Worm (Caenorhabditis elegans) whole organism, young adult: Measurements from ENCODE around the gene F35C11.3.

ENCODE experiments used
- B0019.2 ChIP-seq: fragments of 200-800 bp; sonication (Bioruptor generic); conservative IDR thresholded peaks from 2 replicates; pipeline ENCODE4 v1.3.6; 2022; ENCODE audit warnings: missing genetic modification reagents, missing genetic modification characterization, missing compliant biosample characterization
- B0336.3 ChIP-seq: fragments of 200-800 bp; sonication (Bioruptor generic); IDR thresholded peaks from 2 replicates; pipeline ENCODE4 v1.3.6; 2022; ENCODE audit warnings: missing genetic modification characterization, missing compliant biosample characterization
- D2030.7 ChIP-seq: fragments of 200-800 bp; sonication (Bioruptor generic); IDR thresholded peaks from 2 replicates; pipeline ENCODE4 v1.3.6; 2022; ENCODE audit warnings: missing genetic modification reagents, missing genetic modification characterization, missing compliant biosample characterization
- F10E7.11 ChIP-seq: sonication (generic microtip); optimal IDR thresholded peaks from 2 replicates; lab custom pipeline; 2017; ENCODE audit warnings: mild to moderate bottlenecking, missing genetic modification characterization, moderate library complexity, missing compliant biosample characterization
- F57C9.4 ChIP-seq: sonication (generic microtip); optimal IDR thresholded peaks from 2 replicates; lab custom pipeline; 2017; ENCODE audit warnings: mild to moderate bottlenecking, missing genetic modification characterization, missing compliant biosample characterization
- T07F8.4 ChIP-seq: sonication (generic microtip); optimal IDR thresholded peaks from 2 replicates; lab custom pipeline; 2016; ENCODE audit warnings: mild to moderate bottlenecking, missing genetic modification characterization, moderate library complexity, missing compliant biosample characterization
- Y67H2A.10 ChIP-seq: fragments of 200-800 bp; sonication (Bioruptor generic); conservative IDR thresholded peaks from 2 replicates; pipeline ENCODE4 v1.3.6; 2022; ENCODE audit warnings: missing genetic modification reagents, missing genetic modification characterization, missing compliant biosample characterization
- Y79H2A.3 ChIP-seq: fragments of 200-800 bp; sonication (Bioruptor generic); conservative IDR thresholded peaks from 2 replicates; pipeline ENCODE4 v1.3.6; 2022; ENCODE audit warnings: missing genetic modification reagents, missing genetic modification characterization, missing compliant biosample characterization
- Y95B8A.8 ChIP-seq: fragments of 200-800 bp; sonication (Bioruptor generic); IDR thresholded peaks from 2 replicates; pipeline ENCODE4 v1.3.6; 2022; ENCODE audit warnings: missing genetic modification reagents, missing genetic modification characterization, missing compliant biosample characterization
- akir-1 ChIP-seq: fragments of 200-800 bp; sonication (Bioruptor generic); optimal IDR thresholded peaks from 2 replicates; lab custom pipeline; 2018; ENCODE audit warnings: mild to moderate bottlenecking, missing genetic modification characterization, moderate library complexity, missing compliant biosample characterization
- ama-1 ChIP-seq, 3 experiments: fragments of 150-350 bp in 1 of 3; sonication (generic microtip) in 2 of 3; optimal IDR thresholded peaks; 2 replicates each; lab custom pipeline; 2014 to 2018; ENCODE audit warnings: missing biosample characterization in 2 of 3, missing genetic modification characterization in 2 of 3, missing genetic modification reagents in 2 of 3
- aptf-3 ChIP-seq: fragments of 200-800 bp; sonication (Bioruptor generic); IDR thresholded peaks from 2 replicates; pipeline ENCODE4 v1.3.6; 2022; ENCODE audit warnings: missing genetic modification characterization, missing compliant biosample characterization
- atf-7 ChIP-seq: sonication (generic microtip); optimal IDR thresholded peaks from 2 replicates; lab custom pipeline; 2017; ENCODE audit warnings: mild to moderate bottlenecking, missing genetic modification characterization, missing compliant biosample characterization
- attf-5 ChIP-seq: fragments of 200-800 bp; sonication (Bioruptor generic); optimal IDR thresholded peaks from 2 replicates; lab custom pipeline; 2018; ENCODE audit warnings: mild to moderate bottlenecking, missing genetic modification characterization, missing compliant biosample characterization
- ccch-3 ChIP-seq: fragments of 200-800 bp; sonication (Bioruptor generic); optimal IDR thresholded peaks from 2 replicates; lab custom pipeline; 2018; ENCODE audit warnings: mild to moderate bottlenecking, missing genetic modification characterization, missing compliant biosample characterization
- cebp-2 ChIP-seq: fragments of 200-800 bp; sonication (Bioruptor generic); IDR thresholded peaks from 2 replicates; pipeline ENCODE4 v1.3.6; 2022; ENCODE audit warnings: missing genetic modification characterization, missing compliant biosample characterization
- ceh-91 ChIP-seq: fragments of 200-800 bp; sonication (Bioruptor generic); IDR thresholded peaks from 2 replicates; pipeline ENCODE4 v1.3.6; 2022; ENCODE audit warnings: missing genetic modification reagents, missing genetic modification characterization, missing compliant biosample characterization
- chd-7 ChIP-seq: sonication (generic microtip); optimal IDR thresholded peaks from 2 replicates; lab custom pipeline; 2016; ENCODE audit warnings: mild to moderate bottlenecking, missing genetic modification characterization, moderate library complexity, missing compliant biosample characterization
- die-1 ChIP-seq: sonication (generic microtip); optimal IDR thresholded peaks from 2 replicates; lab custom pipeline; 2016; ENCODE audit warnings: missing genotype, mild to moderate bottlenecking, missing genetic modification characterization, missing compliant biosample characterization
- dox-1 ChIP-seq: fragments of 200-800 bp; sonication (Bioruptor generic); IDR thresholded peaks from 2 replicates; pipeline ENCODE4 v1.3.6; 2022; ENCODE audit warnings: missing genetic modification reagents, missing genetic modification characterization, missing compliant biosample characterization
- dpl-1 ChIP-seq: fragments of 150-350 bp; optimal IDR thresholded peaks from 2 replicates; lab custom pipeline; 2014; ENCODE audit warnings: missing biosample characterization, missing genetic modification reagents, missing genetic modification characterization
- efl-1 ChIP-seq: fragments of 150-350 bp; optimal IDR thresholded peaks from 2 replicates; lab custom pipeline; 2014; ENCODE audit warnings: missing biosample characterization, missing genetic modification reagents, missing genetic modification characterization
- him-1 ChIP-seq: sonication (generic microtip); optimal IDR thresholded peaks from 2 replicates; lab custom pipeline; 2016; ENCODE audit warnings: missing genotype, missing genetic modification reagents, missing genetic modification characterization, missing compliant biosample characterization
- hmg-1.2 ChIP-seq: fragments of 200-800 bp; sonication (Bioruptor generic); IDR thresholded peaks from 2 replicates; pipeline ENCODE4 v1.3.6; 2022; ENCODE audit warnings: missing genetic modification reagents, missing genetic modification characterization, missing compliant biosample characterization
- lag-1 ChIP-seq: fragments of 200-800 bp; sonication (Bioruptor generic); IDR thresholded peaks from 2 replicates; pipeline ENCODE4 v1.3.6; 2022; ENCODE audit warnings: missing genetic modification reagents, missing genetic modification characterization, missing compliant biosample characterization
- let-526 ChIP-seq: fragments of 200-800 bp; sonication (Bioruptor generic); IDR thresholded peaks from 2 replicates; pipeline ENCODE4 v1.3.6; 2022; ENCODE audit warnings: missing genetic modification reagents, missing genetic modification characterization, missing compliant biosample characterization
- let-607 ChIP-seq, 2 experiments: fragments of 200-800 bp in 1 of 2; sonication (Bioruptor generic) in 1 of 2; sonication (generic microtip) in 1 of 2; optimal IDR thresholded peaks; 2 replicates each; lab custom pipeline; 2016 to 2018; ENCODE audit warnings: mild to moderate bottlenecking in 2 of 2, missing compliant biosample characterization in 2 of 2, missing genetic modification characterization in 2 of 2, moderate library complexity in 2 of 2, missing genotype in 1 of 2
- lsl-1 ChIP-seq: fragments of 200-800 bp; sonication (Bioruptor generic); optimal IDR thresholded peaks from 2 replicates; lab custom pipeline; 2018; ENCODE audit warnings: mild to moderate bottlenecking, missing genetic modification characterization, moderate library complexity, missing compliant biosample characterization
- madf-3 ChIP-seq: fragments of 200-800 bp; sonication (Bioruptor generic); IDR thresholded peaks from 2 replicates; pipeline ENCODE4 v1.3.6; 2022; ENCODE audit warnings: missing genetic modification reagents, missing genetic modification characterization, missing compliant biosample characterization
- madf-6 ChIP-seq: fragments of 200-800 bp; sonication (Bioruptor generic); IDR thresholded peaks from 2 replicates; pipeline ENCODE4 v1.3.6; 2022; ENCODE audit warnings: missing genetic modification reagents, missing genetic modification characterization, missing compliant biosample characterization
- madf-8 ChIP-seq: fragments of 200-800 bp; sonication (Bioruptor generic); conservative IDR thresholded peaks from 2 replicates; pipeline ENCODE4 v1.3.6; 2022; ENCODE audit warnings: missing genetic modification reagents, missing genetic modification characterization, missing compliant biosample characterization
- nfya-1 ChIP-seq: sonication (generic microtip); optimal IDR thresholded peaks from 2 replicates; lab custom pipeline; 2017; ENCODE audit warnings: antibody characterized with exemption, missing compliant biosample characterization, missing genetic modification characterization, borderline replicate concordance; ENCODE audit not compliant: insufficient read depth
- nhr-179 ChIP-seq: sonication (generic microtip); optimal IDR thresholded peaks from 2 replicates; lab custom pipeline; 2016; ENCODE audit warnings: mild to moderate bottlenecking, missing genetic modification characterization, missing compliant biosample characterization
- nhr-80 ChIP-seq: sonication (generic microtip); optimal IDR thresholded peaks from 2 replicates; lab custom pipeline; 2016; ENCODE audit warnings: missing genetic modification characterization, missing compliant biosample characterization
- pha-4 ChIP-seq: fragments of 150-350 bp; sonication (generic microtip); optimal IDR thresholded peaks from 2 replicates; lab custom pipeline; 2014; ENCODE audit warnings: missing biosample characterization, missing genetic modification reagents, missing genetic modification characterization
- rcor-1 ChIP-seq: fragments of 200-800 bp; sonication (Bioruptor generic); IDR thresholded peaks from 2 replicates; pipeline ENCODE4 v1.3.6; 2022; ENCODE audit warnings: missing genetic modification reagents, missing genetic modification characterization, missing compliant biosample characterization
- rpc-1 ChIP-seq, 2 experiments: fragments of 150-350 bp in 1 of 2; sonication (generic microtip) in 1 of 2; optimal IDR thresholded peaks; 2 replicates each; lab custom pipeline; 2014 to 2018; ENCODE audit warnings: missing biosample characterization in 1 of 2, missing genetic modification characterization in 1 of 2, missing genetic modification reagents in 1 of 2, missing genotype in 1 of 2
- sea-2 ChIP-seq: fragments of 200-800 bp; sonication (Bioruptor generic); IDR thresholded peaks from 2 replicates; pipeline ENCODE4 v1.3.6; 2022; ENCODE audit warnings: missing genetic modification characterization, missing compliant biosample characterization
- snpc-1.1 ChIP-seq: sonication (generic microtip); optimal IDR thresholded peaks from 2 replicates; lab custom pipeline; 2017; ENCODE audit warnings: missing genetic modification characterization, mild to moderate bottlenecking, missing compliant biosample characterization, antibody characterized with exemption, moderate library complexity, missing genotype, missing genetic modification reagents; ENCODE audit not compliant: insufficient read depth
- tbx-9 ChIP-seq: sonication (generic microtip); optimal IDR thresholded peaks from 2 replicates; lab custom pipeline; 2016; ENCODE audit warnings: borderline replicate concordance, missing genetic modification characterization, inconsistent platforms, missing compliant biosample characterization
- unc-62 ChIP-seq: fragments of 150-350 bp; optimal IDR thresholded peaks from 2 replicates; lab custom pipeline; 2014; ENCODE audit warnings: missing biosample characterization, missing genetic modification reagents, missing genetic modification characterization
- ztf-26 ChIP-seq: sonication (generic microtip); optimal IDR thresholded peaks from 2 replicates; lab custom pipeline; 2017; ENCODE audit warnings: missing genetic modification characterization, missing compliant biosample characterization
- ztf-28 ChIP-seq: fragments of 200-800 bp; sonication (Bioruptor generic); IDR thresholded peaks from 2 replicates; pipeline ENCODE4 v1.3.6; 2022; ENCODE audit warnings: missing genetic modification reagents, missing genetic modification characterization, missing compliant biosample characterization
- ztf-3 ChIP-seq: fragments of 200-800 bp; sonication (Bioruptor generic); optimal IDR thresholded peaks from 2 replicates; lab custom pipeline; 2018; ENCODE audit warnings: mild to moderate bottlenecking, missing genetic modification characterization, missing compliant biosample characterization

The F35C11.3 gene

DNA sequence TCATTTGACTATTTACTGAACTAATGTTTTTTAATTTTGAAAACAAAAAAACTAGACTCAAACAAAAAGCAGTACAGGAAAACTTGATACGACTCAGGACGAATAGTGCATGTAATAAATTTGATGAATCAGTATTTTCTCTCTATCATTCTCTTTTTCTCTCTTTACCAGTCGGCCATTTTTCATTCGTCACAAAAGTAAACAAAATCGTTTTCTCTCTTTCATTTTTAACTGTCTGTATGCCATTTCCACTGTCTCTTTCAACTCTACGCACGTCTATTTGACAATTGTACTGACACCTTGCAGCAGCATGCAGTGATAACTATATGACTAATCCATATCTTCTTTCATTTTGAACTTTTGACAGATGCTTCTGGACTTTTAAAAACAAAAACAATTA lies 2.2 kb downstream of the F35C11.3 start, which contains the start of the genes F35C11.2 and F35C11.4:
Gene F35C11.2 (minus strand): TSS at position 90 of the 400 bp plus-strand sequence.
Gene F35C11.4 (plus strand): TSS at position 260 of the 400 bp plus-strand sequence.
- peak; percentile 89 for TF ChIP-seq nhr-80 (tag; lab: Kevin White, UChicago)
- no peak for TF ChIP-seq nfya-1
- TF ChIP-seq let-607 (tag; optimal IDR thresholded peaks at IDR 0.05; lab: Kevin White, UChicago): peak in 1 of 2 experiments; percentile 9
- no peak for TF ChIP-seq snpc-1.1 (tag; lab: Kevin White, UChicago)
- TF ChIP-seq pha-4 (tag; lab: Kevin White, UChicago): peak; percentile 16
- TF ChIP-seq akir-1 (GFP tag; lab: Kevin White, UChicago): no peak
- peak; percentile 77 for TF ChIP-seq unc-62 (GFP tag; lab: Kevin White, UChicago)
- TF ChIP-seq let-526 (GFP tag; lab: Robert Waterston, UW): no peak

DNA sequence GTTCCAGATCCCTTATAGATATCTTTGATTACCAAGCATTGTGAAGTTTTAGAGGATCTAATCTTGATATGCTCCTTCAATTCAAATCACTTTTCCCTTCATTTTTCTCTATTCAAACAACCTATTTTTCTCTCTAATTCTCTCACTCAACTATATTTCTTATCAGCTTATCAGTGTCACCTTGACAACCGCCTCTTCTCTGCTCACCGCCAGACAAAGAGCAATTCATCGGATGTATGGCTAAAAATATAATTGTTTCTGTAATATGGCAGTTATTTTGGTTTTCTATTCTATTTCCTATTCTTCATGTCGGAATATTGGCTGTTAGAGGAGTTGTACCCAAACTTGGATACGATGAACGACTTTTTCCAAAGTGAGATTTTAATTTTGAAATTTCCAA lies 3.1 kb downstream of the F35C11.3 start:
- TF ChIP-seq sea-2: no peak
- no peak for TF ChIP-seq nhr-179
- no peak for TF ChIP-seq F10E7.11 (tag; lab: Kevin White, UChicago)
- TF ChIP-seq attf-5: no peak
- no peak for TF ChIP-seq hmg-1.2 (GFP tag; lab: Robert Waterston, UW)
- no peak for TF ChIP-seq pha-4 (tag; lab: Kevin White, UChicago)
- no peak for TF ChIP-seq Y95B8A.8 (GFP tag; lab: Robert Waterston, UW)

DNA sequence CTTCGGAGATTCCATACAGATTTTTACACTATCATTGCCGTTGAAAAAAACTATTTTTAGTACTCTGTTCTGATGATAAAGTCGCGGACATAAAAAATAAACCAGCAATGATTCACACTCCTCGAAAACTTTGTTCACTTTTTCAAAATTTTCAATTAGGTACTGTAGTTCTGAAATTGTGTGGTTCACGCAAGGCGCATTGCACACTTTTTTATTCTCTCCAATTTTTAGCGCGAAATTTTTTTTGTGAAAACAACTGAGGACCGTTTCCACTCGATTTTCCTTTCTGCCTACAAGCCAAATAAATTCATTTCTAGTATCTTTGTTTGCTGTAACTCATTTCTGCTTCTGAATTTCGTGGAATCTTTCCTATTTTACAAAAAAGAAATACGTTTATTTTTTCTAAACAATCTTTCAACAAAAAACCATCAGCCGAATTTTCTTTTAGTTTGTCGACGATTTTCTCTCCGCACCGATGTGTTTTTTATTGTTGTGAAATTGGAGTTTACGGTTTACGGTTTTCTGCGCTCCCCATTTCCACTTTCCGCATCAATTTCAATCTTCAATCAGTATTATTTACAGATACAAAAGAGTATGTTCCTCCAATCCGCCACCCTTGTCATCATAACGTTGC lies 6.7 kb downstream of the F35C11.3 start, which contains the start of gene F35C11.5:
Gene F35C11.5 (plus strand): TSS at position 584 of the 634 bp plus-strand sequence.
- TF ChIP-seq D2030.7 (GFP tag; lab: Robert Waterston, UW): peak; percentile 39; the same call in 1 of the 2 replicates
- TF ChIP-seq efl-1 (GFP tag; lab: Kevin White, UChicago): peak; percentile 86
- TF ChIP-seq chd-7: no peak
- TF ChIP-seq ztf-28: no peak
- peak; percentile 75 for TF ChIP-seq madf-8
- TF ChIP-seq ama-1 (optimal IDR thresholded peaks at IDR 0.05; lab: Kevin White, UChicago): no peak
- no peak for TF ChIP-seq ama-1 (GFP tag; optimal IDR thresholded peaks at IDR 0.05; lab: Kevin White, UChicago)
- no peak for TF ChIP-seq nhr-179
- peak; percentile 66 for TF ChIP-seq dpl-1 (GFP tag; lab: Kevin White, UChicago)
- TF ChIP-seq lag-1 (GFP tag; lab: Robert Waterston, UW): no peak
- no peak for TF ChIP-seq Y67H2A.10
- TF ChIP-seq lsl-1: peak; percentile 93
- no peak for TF ChIP-seq aptf-3
- no peak for TF ChIP-seq tbx-9
- no peak for TF ChIP-seq T07F8.4 (tag; lab: Kevin White, UChicago)
- no peak for TF ChIP-seq cebp-2
- peak; percentile 92 for TF ChIP-seq madf-6 (GFP tag; lab: Robert Waterston, UW)
- no peak for TF ChIP-seq rcor-1 (GFP tag; lab: Robert Waterston, UW)
- TF ChIP-seq madf-3 (GFP tag; lab: Robert Waterston, UW): no peak
- TF ChIP-seq B0019.2 (GFP tag; lab: Robert Waterston, UW): peak; percentile 45; the same call in 1 of the 2 replicates
- no peak for TF ChIP-seq B0336.3 (GFP tag; lab: Robert Waterston, UW)
- no peak for TF ChIP-seq ccch-3 (GFP tag; lab: Kevin White, UChicago)
- TF ChIP-seq ztf-26: no peak
- TF ChIP-seq rpc-1 (optimal IDR thresholded peaks at IDR 0.05; lab: Kevin White, UChicago): no peak
- TF ChIP-seq rpc-1 (tag; optimal IDR thresholded peaks at IDR 0.05; lab: Kevin White, UChicago): no peak
- TF ChIP-seq F57C9.4 (tag; lab: Kevin White, UChicago): no peak
- TF ChIP-seq dox-1 (GFP tag; lab: Robert Waterston, UW): peak; percentile 21; the same call in 1 of the 2 replicates
- no peak for TF ChIP-seq Y79H2A.3 (GFP tag; lab: Robert Waterston, UW)
- no peak for TF ChIP-seq atf-7 (tag; lab: Kevin White, UChicago)
- TF ChIP-seq him-1 (tag; lab: Kevin White, UChicago): peak; percentile 13
- TF ChIP-seq ztf-3 (GFP tag; lab: Kevin White, UChicago): no peak
- TF ChIP-seq ceh-91: peak; percentile 79
- TF ChIP-seq die-1 (tag; lab: Kevin White, UChicago): no peak
- TF ChIP-seq pha-4 (tag; lab: Kevin White, UChicago): no peak
